Fruit fly (Drosophila melanogaster) whole organism, embryonic: ENCODE data around the gene frac.

Experiments
- ATbp ChIP-seq: fragments of 200-800 bp; sonication (Bioruptor generic); optimal IDR thresholded peaks from 2 replicates; lab custom pipeline; 2017; ENCODE audit warnings: missing biosample characterization, mild to moderate bottlenecking, missing genetic modification characterization, missing genetic modification reagents
- Aef1 ChIP-seq: fragments of 200-800 bp; sonication (Bioruptor generic); IDR thresholded peaks from 3 replicates; pipeline ENCODE4 v1.3.6; 2022; ENCODE audit warnings: missing biosample characterization, missing genetic modification characterization
- B-H1 ChIP-seq: fragments of 200-800 bp; sonication (Bioruptor generic); IDR thresholded peaks from 3 replicates; pipeline ENCODE4 v1.3.6; 2022; ENCODE audit warnings: missing biosample characterization, missing genetic modification characterization
- BEAF-32 ChIP-seq: fragments of 200-800 bp; sonication (Bioruptor generic); optimal IDR thresholded peaks from 3 replicates; lab custom pipeline; 2017; ENCODE audit warnings: missing biosample characterization, missing genetic modification characterization, mild to moderate bottlenecking, moderate library complexity, missing genetic modification reagents
- CG11085 ChIP-seq: fragments of 200-800 bp; sonication (Bioruptor generic); IDR thresholded peaks from 2 replicates; pipeline ENCODE4 v1.3.6; 2022; ENCODE audit warnings: missing biosample characterization, missing genetic modification characterization
- CG11504 ChIP-seq: fragments of 200-800 bp; sonication (Bioruptor generic); optimal IDR thresholded peaks from 3 replicates; lab custom pipeline; 2019; ENCODE audit warnings: missing biosample characterization, mild to moderate bottlenecking, missing genetic modification characterization, moderate library complexity
- CG12659 ChIP-seq: fragments of 200-800 bp; sonication (Bioruptor generic); optimal IDR thresholded peaks from 3 replicates; lab custom pipeline; 2017; ENCODE audit warnings: mild to moderate bottlenecking, missing biosample characterization, missing genetic modification reagents, missing genetic modification characterization
- CG13123 ChIP-seq: fragments of 200-800 bp; sonication (Bioruptor generic); optimal IDR thresholded peaks from 2 replicates; lab custom pipeline; 2016; ENCODE audit warnings: missing biosample characterization, missing genetic modification characterization
- CG13775 ChIP-seq: fragments of 200-800 bp; sonication (Bioruptor generic); optimal IDR thresholded peaks from 3 replicates; lab custom pipeline; 2017; ENCODE audit warnings: missing biosample characterization, mild to moderate bottlenecking, missing genetic modification characterization
- CG14050 ChIP-seq: fragments of 200-800 bp; sonication (Bioruptor generic); IDR thresholded peaks from 3 replicates; pipeline ENCODE4 v1.3.6; 2022; ENCODE audit warnings: missing biosample characterization, missing genetic modification characterization
- CG1529 ChIP-seq: fragments of 200-800 bp; sonication (Bioruptor generic); optimal IDR thresholded peaks from 3 replicates; lab custom pipeline; 2018; ENCODE audit warnings: missing biosample characterization, missing genetic modification characterization
- CG17359 ChIP-seq: fragments of 200-800 bp; sonication (Bioruptor generic); optimal IDR thresholded peaks from 3 replicates; lab custom pipeline; 2018; ENCODE audit warnings: missing biosample characterization, mild to moderate bottlenecking, missing genetic modification characterization, moderate library complexity
- CG2199 ChIP-seq: fragments of 200-800 bp; sonication (Bioruptor generic); IDR thresholded peaks from 3 replicates; pipeline ENCODE4 v1.3.6; 2022; ENCODE audit warnings: missing biosample characterization, missing genetic modification characterization
- CG30020 ChIP-seq: fragments of 200-800 bp; optimal IDR thresholded peaks from 2 replicates; lab custom pipeline; 2019; ENCODE audit warnings: missing biosample characterization, mild to moderate bottlenecking, missing genetic modification characterization, moderate library complexity
- CG34224 ChIP-seq: fragments of 200-800 bp; sonication (Bioruptor generic); IDR thresholded peaks from 3 replicates; pipeline ENCODE4 v1.3.6; 2022; ENCODE audit warnings: missing biosample characterization, missing genetic modification characterization; ENCODE audit not compliant: partially characterized antibody
- CG34376 ChIP-seq: fragments of 200-800 bp; sonication (Bioruptor generic); optimal IDR thresholded peaks from 2 replicates; lab custom pipeline; 2018; ENCODE audit warnings: missing biosample characterization, mild to moderate bottlenecking, missing genetic modification characterization
- CG3847 ChIP-seq: fragments of 200-800 bp; sonication (Bioruptor generic); IDR thresholded peaks from 2 replicates; pipeline ENCODE4 v1.3.6; 2022; ENCODE audit warnings: missing biosample characterization, missing genetic modification characterization
- CG43689 ChIP-seq: fragments of 200-800 bp; sonication (Bioruptor generic); IDR thresholded peaks from 2 replicates; pipeline ENCODE4 v1.3.6; 2022; ENCODE audit warnings: missing biosample characterization, missing genetic modification characterization
- CG4854 ChIP-seq: fragments of 200-800 bp; sonication (Bioruptor generic); optimal IDR thresholded peaks from 2 replicates; lab custom pipeline; 2016; ENCODE audit warnings: missing biosample characterization, missing genetic modification characterization, inconsistent platforms
- CG6654 ChIP-seq: fragments of 200-800 bp; sonication (Bioruptor generic); optimal IDR thresholded peaks from 2 replicates; lab custom pipeline; 2017; ENCODE audit warnings: missing biosample characterization, mild to moderate bottlenecking, missing genetic modification characterization
- CG6683 ChIP-seq: fragments of 200-800 bp; sonication (Bioruptor generic); optimal IDR thresholded peaks from 2 replicates; lab custom pipeline; 2017; ENCODE audit warnings: missing biosample characterization, mild to moderate bottlenecking, missing genetic modification characterization, missing genetic modification reagents
- CG7987 ChIP-seq: fragments of 200-800 bp; sonication (Bioruptor generic); optimal IDR thresholded peaks from 2 replicates; lab custom pipeline; 2018; ENCODE audit warnings: missing biosample characterization, mild to moderate bottlenecking, missing genetic modification characterization, moderate library complexity
- CG8290 ChIP-seq, 3 experiments: fragments of 200-800 bp; sonication (Bioruptor generic); optimal IDR thresholded peaks; 2 replicates each; lab custom pipeline; 2016 to 2019; ENCODE audit warnings: missing biosample characterization in 3 of 3, missing genetic modification characterization in 3 of 3, mild to moderate bottlenecking in 2 of 3, moderate library complexity in 1 of 3
- CG9817 ChIP-seq: fragments of 200-800 bp; sonication (Bioruptor generic); optimal IDR thresholded peaks from 2 replicates; lab custom pipeline; 2018; ENCODE audit warnings: missing biosample characterization, mild to moderate bottlenecking, missing genetic modification characterization, moderate library complexity
- CHES-1-like ChIP-seq: fragments of 200-800 bp; sonication (Bioruptor generic); optimal IDR thresholded peaks from 2 replicates; lab custom pipeline; 2016; ENCODE audit warnings: missing biosample characterization, missing genetic modification characterization
- D19B ChIP-seq: fragments of 200-800 bp; sonication (Bioruptor generic); optimal IDR thresholded peaks from 2 replicates; lab custom pipeline; 2017; ENCODE audit warnings: missing biosample characterization, mild to moderate bottlenecking, missing genetic modification characterization
- MBD-R2 ChIP-seq: fragments of 200-800 bp; sonication (Bioruptor generic); IDR thresholded peaks from 2 replicates; pipeline ENCODE4 v1.3.6; 2022; ENCODE audit warnings: missing biosample characterization, missing genetic modification characterization
- NC2α ChIP-seq: fragments of 200-800 bp; sonication (Bioruptor generic); optimal IDR thresholded peaks from 2 replicates; lab custom pipeline; 2016; ENCODE audit warnings: missing biosample characterization, missing genetic modification characterization
- NC2β ChIP-seq: fragments of 200-800 bp; sonication (Bioruptor generic); optimal IDR thresholded peaks from 2 replicates; lab custom pipeline; 2016; ENCODE audit warnings: missing biosample characterization, missing genetic modification characterization
- Sry-δ ChIP-seq: fragments of 200-800 bp; sonication (Bioruptor generic); optimal IDR thresholded peaks from 2 replicates; lab custom pipeline; 2016; ENCODE audit warnings: missing biosample characterization, missing genetic modification characterization
- Stat92E ChIP-seq, 3 experiments: fragments of >200 bp in 2 of 3; fragments of 200-800 bp in 1 of 3; sonication (Bioruptor generic) in 1 of 3; optimal IDR thresholded peaks; 2 replicates each; lab custom pipeline; 2017 to 2019; ENCODE audit warnings: missing biosample characterization in 3 of 3, missing genetic modification characterization in 3 of 3, mild to moderate bottlenecking in 1 of 3, moderate library complexity in 1 of 3
- Vsx1 ChIP-seq: fragments of 200-800 bp; sonication (Bioruptor generic); optimal IDR thresholded peaks from 2 replicates; lab custom pipeline; 2017; ENCODE audit warnings: missing biosample characterization, mild to moderate bottlenecking, missing genetic modification characterization, missing genetic modification reagents
- Xbp1 ChIP-seq: fragments of 200-800 bp; sonication (Bioruptor generic); optimal IDR thresholded peaks from 3 replicates; lab custom pipeline; 2016; ENCODE audit warnings: missing biosample characterization, mild to moderate bottlenecking, missing genetic modification characterization
- ase ChIP-seq: fragments of 200-800 bp; sonication (Bioruptor generic); IDR thresholded peaks from 3 replicates; pipeline ENCODE4 v1.3.6; 2022; ENCODE audit warnings: missing biosample characterization, missing genetic modification characterization
- bsh ChIP-seq, 2 experiments: fragments of 200-800 bp; sonication (Bioruptor generic); optimal IDR thresholded peaks; 2 replicates each; lab custom pipeline; 2017 to 2018; ENCODE audit warnings: mild to moderate bottlenecking in 2 of 2, missing biosample characterization in 2 of 2, missing genetic modification characterization in 2 of 2, moderate library complexity in 1 of 2
- chm ChIP-seq: fragments of 200-800 bp; sonication (Bioruptor generic); IDR thresholded peaks from 2 replicates; pipeline ENCODE4 v1.3.6; 2022; ENCODE audit warnings: missing biosample characterization, missing genetic modification characterization
- crol ChIP-seq: fragments of 200-800 bp; sonication (Bioruptor generic); IDR thresholded peaks from 2 replicates; pipeline ENCODE4 v1.3.6; 2022; ENCODE audit warnings: missing biosample characterization, missing genetic modification characterization
- danr ChIP-seq: fragments of 200-800 bp; sonication (Bioruptor generic); IDR thresholded peaks from 2 replicates; pipeline ENCODE4 v1.3.6; 2022; ENCODE audit warnings: missing biosample characterization, missing genetic modification characterization
- dmrt11E ChIP-seq: fragments of 200-800 bp; sonication (Bioruptor generic); optimal IDR thresholded peaks from 3 replicates; lab custom pipeline; 2018; ENCODE audit warnings: missing biosample characterization, mild to moderate bottlenecking, missing genetic modification characterization, moderate library complexity
- dysf ChIP-seq: fragments of 200-800 bp; sonication (Bioruptor generic); IDR thresholded peaks from 3 replicates; pipeline ENCODE4 v1.3.6; 2022; ENCODE audit warnings: missing biosample characterization, missing genetic modification characterization
- her ChIP-seq: fragments of 200-800 bp; sonication (Bioruptor generic); optimal IDR thresholded peaks from 2 replicates; lab custom pipeline; 2016; ENCODE audit warnings: missing biosample characterization, missing genetic modification characterization
- hth ChIP-seq: fragments of >200 bp; optimal IDR thresholded peaks from 2 replicates; lab custom pipeline; 2017; ENCODE audit warnings: inconsistent platforms
- knrl ChIP-seq: fragments of 200-800 bp; sonication (Bioruptor generic); IDR thresholded peaks from 3 replicates; pipeline ENCODE4 v1.3.6; 2022; ENCODE audit warnings: missing biosample characterization, missing genetic modification characterization; ENCODE audit not compliant: partially characterized antibody
- lab ChIP-seq: fragments of 200-800 bp; sonication (Bioruptor generic); optimal IDR thresholded peaks from 3 replicates; lab custom pipeline; 2017; ENCODE audit warnings: missing biosample characterization, missing genetic modification characterization, mild to moderate bottlenecking, moderate library complexity, missing genetic modification reagents
- lmd ChIP-seq: fragments of 200-800 bp; sonication (Bioruptor generic); IDR thresholded peaks from 2 replicates; pipeline ENCODE4 v1.3.6; 2022; ENCODE audit warnings: missing biosample characterization, missing genetic modification characterization
- lola ChIP-seq, 3 experiments: fragments of >200 bp in 2 of 3; fragments of 200-800 bp in 1 of 3; sonication (Bioruptor generic) in 1 of 3; optimal IDR thresholded peaks; 2 replicates each; lab custom pipeline; 2017 to 2019; ENCODE audit warnings: missing biosample characterization in 3 of 3, missing genetic modification characterization in 3 of 3, mild to moderate bottlenecking in 1 of 3, moderate library complexity in 1 of 3
- ro ChIP-seq: fragments of 200-800 bp; sonication (Bioruptor generic); IDR thresholded peaks from 2 replicates; pipeline ENCODE4 v1.3.6; 2022; ENCODE audit warnings: missing biosample characterization, missing genetic modification characterization
- sisA ChIP-seq: fragments of 200-800 bp; sonication (Bioruptor generic); IDR thresholded peaks from 2 replicates; pipeline ENCODE4 v1.3.6; 2022; ENCODE audit warnings: missing biosample characterization, missing genetic modification characterization
- trem ChIP-seq: fragments of 200-800 bp; optimal IDR thresholded peaks from 3 replicates; lab custom pipeline; 2019; ENCODE audit warnings: missing biosample characterization, mild to moderate bottlenecking, missing genetic modification characterization, moderate library complexity
- usp ChIP-seq: fragments of >200 bp; optimal IDR thresholded peaks from 2 replicates; lab custom pipeline; 2017; ENCODE audit warnings: missing biosample characterization, missing genetic modification characterization

frac gene

dm6 chr3L:7592113-7592752 is 29.8 kb downstream of the frac start (continued):
- TF ChIP-seq Sry-δ (GFP tag; lab: Kevin White, UChicago) (no peak), hth (lab: Kevin White, UChicago) (no peak), CG2199 (GFP tag; lab: Robert Waterston, UW) (no peak), Vsx1 (GFP tag; lab: Kevin White, UChicago) (no peak), CG1529 (GFP tag; lab: Kevin White, UChicago) (no peak), CG9817 (tag; lab: Kevin White, UChicago) (peak; percentile 9), Stat92E (GFP tag; optimal IDR thresholded peaks at IDR 0.05; lab: Kevin White, UChicago) (no peak), CG3847 (GFP tag; lab: Robert Waterston, UW) (no peak), CG13123 (no peak), CG13775 (GFP tag; lab: Kevin White, UChicago) (no peak), MBD-R2 (no peak), CG6654 (GFP tag; lab: Kevin White, UChicago) (no peak), bsh (GFP tag; optimal IDR thresholded peaks at IDR 0.05; lab: Kevin White, UChicago) (peak in 1 of 2 experiments; percentile 70), CG34376 (GFP tag; lab: Kevin White, UChicago) (no peak), ATbp (GFP tag; lab: Kevin White, UChicago) (peak; percentile 10), NC2α (GFP tag; lab: Kevin White, UChicago) (no peak), dmrt11E (tag; lab: Kevin White, UChicago) (peak; percentile 54), Xbp1 (no peak), lmd (GFP tag; lab: Robert Waterston, UW) (peak; percentile 32; the same call in 1 of the 2 replicates), chm (GFP tag; lab: Robert Waterston, UW) (no peak), usp (no peak), NC2β (GFP tag; lab: Kevin White, UChicago) (no peak), Aef1 (no peak), CG11085 (no peak), CG8290 (GFP tag; optimal IDR thresholded peaks at IDR 0.05; lab: Kevin White, UChicago) (no peak), CG8290 (tag; optimal IDR thresholded peaks at IDR 0.05; lab: Kevin White, UChicago) (no peak), her (no peak), lola (GFP tag; optimal IDR thresholded peaks at IDR 0.05; lab: Kevin White, UChicago) (peak in 1 of 3 experiments; percentile 51), CG43689 (GFP tag; lab: Robert Waterston, UW) (no peak), sisA (no peak), BEAF-32 (GFP tag; lab: Kevin White, UChicago) (no peak), B-H1 (GFP tag; lab: Robert Waterston, UW) (no peak), knrl (GFP tag; lab: Robert Waterston, UW) (no peak), CG11504 (tag; lab: Kevin White, UChicago) (peak; percentile 76), CG30020 (tag; lab: Kevin White, UChicago) (no peak), CG14050 (no peak), CG4854 (GFP tag; lab: Kevin White, UChicago) (no peak), CG12659 (peak; percentile 17), dysf (GFP tag; lab: Robert Waterston, UW) (0 out of 3 replicates have a peak, but pooled peaks have one; percentile 39), ro (no peak), CG34224 (GFP tag; lab: Robert Waterston, UW) (no peak), CHES-1-like (no peak), lab (GFP tag; lab: Kevin White, UChicago) (peak; percentile 22), crol (no peak), CG17359 (tag; lab: Kevin White, UChicago) (peak; percentile 46), CG6683 (GFP tag; lab: Kevin White, UChicago) (no peak), CG7987 (GFP tag; lab: Kevin White, UChicago) (no peak), trem (tag; lab: Kevin White, UChicago) (peak; percentile 12), danr (GFP tag; lab: Robert Waterston, UW) (no peak), D19B (GFP tag; lab: Kevin White, UChicago) (no peak), ase (no peak)
